Fruit fly (Drosophila melanogaster) whole organism, pupa: ENCODE data around the gene CG5026.
A peak's percentile ranks its signal among the peaks of the same experiment; 100 is the strongest.

Experiments
- CG10348 ChIP-seq: fragments of 200-800 bp; sonication (Bioruptor generic); IDR thresholded peaks from 2 replicates; pipeline ENCODE4 v1.3.6; 2022; ENCODE audit warnings: missing biosample characterization, missing genetic modification characterization
- CG12605 ChIP-seq: fragments of 200-800 bp; sonication (Bioruptor generic); IDR thresholded peaks from 2 replicates; pipeline ENCODE4 v1.3.6; 2022; ENCODE audit warnings: missing biosample characterization, missing genetic modification characterization
- CG13204 ChIP-seq: fragments of 200-800 bp; sonication (Bioruptor generic); optimal IDR thresholded peaks from 2 replicates; lab custom pipeline; 2018; ENCODE audit warnings: missing biosample characterization, mild to moderate bottlenecking, missing genetic modification characterization, moderate library complexity
- CG14655 ChIP-seq: fragments of 200-800 bp; sonication (Bioruptor generic); optimal IDR thresholded peaks from 3 replicates; lab custom pipeline; 2017; ENCODE audit warnings: mild to moderate bottlenecking, missing biosample characterization, missing genetic modification reagents, missing genetic modification characterization
- CG15710 ChIP-seq: fragments of 200-800 bp; sonication (Bioruptor generic); optimal IDR thresholded peaks from 2 replicates; lab custom pipeline; 2018; ENCODE audit warnings: missing biosample characterization, mild to moderate bottlenecking, missing genetic modification characterization, moderate library complexity
- CG17806 ChIP-seq: fragments of 200-800 bp; sonication (Bioruptor generic); optimal IDR thresholded peaks from 2 replicates; lab custom pipeline; 2018; ENCODE audit warnings: missing biosample characterization, mild to moderate bottlenecking, missing genetic modification characterization, moderate library complexity
- CG32121 ChIP-seq: fragments of 200-800 bp; sonication (Bioruptor generic); IDR thresholded peaks from 2 replicates; pipeline ENCODE4 v1.3.6; 2022; ENCODE audit warnings: missing biosample characterization, missing genetic modification characterization
- CG34367 ChIP-seq: fragments of 200-800 bp; sonication (Bioruptor generic); optimal IDR thresholded peaks from 2 replicates; lab custom pipeline; 2018; ENCODE audit warnings: missing biosample characterization, mild to moderate bottlenecking, missing genetic modification characterization
- CG4496 ChIP-seq: fragments of 200-800 bp; sonication (Bioruptor generic); IDR thresholded peaks from 3 replicates; pipeline ENCODE4 v1.3.6; 2022; ENCODE audit warnings: missing biosample characterization, missing genetic modification characterization
- CG8159 ChIP-seq: fragments of 200-800 bp; sonication (Bioruptor generic); optimal IDR thresholded peaks from 3 replicates; lab custom pipeline; 2018; ENCODE audit warnings: missing biosample characterization, mild to moderate bottlenecking, missing genetic modification characterization, moderate library complexity
- CG8301 ChIP-seq: fragments of 200-800 bp; sonication (Bioruptor generic); optimal IDR thresholded peaks from 2 replicates; lab custom pipeline; 2018; ENCODE audit warnings: missing biosample characterization, mild to moderate bottlenecking, missing genetic modification characterization
- CG9948 ChIP-seq: fragments of 200-800 bp; sonication (Bioruptor generic); optimal IDR thresholded peaks from 2 replicates; lab custom pipeline; 2018; ENCODE audit warnings: missing biosample characterization, mild to moderate bottlenecking, missing genetic modification characterization, moderate library complexity
- D1 ChIP-seq: fragments of 200-800 bp; sonication (Bioruptor generic); optimal IDR thresholded peaks from 2 replicates; lab custom pipeline; 2018; ENCODE audit warnings: missing biosample characterization, mild to moderate bottlenecking, missing genetic modification characterization, moderate library complexity
- EcR ChIP-seq: fragments of 200-800 bp; sonication (Bioruptor generic); optimal IDR thresholded peaks from 3 replicates; lab custom pipeline; 2019; ENCODE audit warnings: missing biosample characterization, missing genetic modification characterization, mild to moderate bottlenecking, moderate library complexity, missing genetic modification reagents
- Ets98B ChIP-seq: fragments of 200-800 bp; sonication (Bioruptor generic); IDR thresholded peaks from 2 replicates; pipeline ENCODE4 v1.3.6; 2022; ENCODE audit warnings: missing biosample characterization, missing genetic modification characterization
- Pif1A ChIP-seq: fragments of 200-800 bp; sonication (Bioruptor generic); optimal IDR thresholded peaks from 3 replicates; lab custom pipeline; 2016; ENCODE audit warnings: missing biosample characterization, missing genetic modification characterization
- Pif1B ChIP-seq: fragments of 200-800 bp; sonication (Bioruptor generic); optimal IDR thresholded peaks from 3 replicates; lab custom pipeline; 2016; ENCODE audit warnings: missing biosample characterization, missing genetic modification characterization
- Snoo ChIP-seq: fragments of 200-800 bp; sonication (Bioruptor generic); optimal IDR thresholded peaks from 3 replicates; lab custom pipeline; 2017; ENCODE audit warnings: missing biosample characterization, mild to moderate bottlenecking, missing genetic modification characterization, inconsistent platforms
- fd96Ca ChIP-seq: fragments of 200-800 bp; sonication (Bioruptor generic); IDR thresholded peaks from 3 replicates; pipeline ENCODE4 v1.3.6; 2022; ENCODE audit warnings: missing biosample characterization, missing genetic modification characterization
- gl ChIP-seq: fragments of 200-800 bp; sonication (Bioruptor generic); optimal IDR thresholded peaks from 2 replicates; lab custom pipeline; 2018; ENCODE audit warnings: missing biosample characterization, mild to moderate bottlenecking, missing genetic modification characterization
- rn ChIP-seq: fragments of 200-800 bp; sonication (Bioruptor generic); IDR thresholded peaks from 2 replicates; pipeline ENCODE4 v1.3.6; 2022; ENCODE audit warnings: missing biosample characterization, missing genetic modification characterization

Gene CG5026

DNA sequence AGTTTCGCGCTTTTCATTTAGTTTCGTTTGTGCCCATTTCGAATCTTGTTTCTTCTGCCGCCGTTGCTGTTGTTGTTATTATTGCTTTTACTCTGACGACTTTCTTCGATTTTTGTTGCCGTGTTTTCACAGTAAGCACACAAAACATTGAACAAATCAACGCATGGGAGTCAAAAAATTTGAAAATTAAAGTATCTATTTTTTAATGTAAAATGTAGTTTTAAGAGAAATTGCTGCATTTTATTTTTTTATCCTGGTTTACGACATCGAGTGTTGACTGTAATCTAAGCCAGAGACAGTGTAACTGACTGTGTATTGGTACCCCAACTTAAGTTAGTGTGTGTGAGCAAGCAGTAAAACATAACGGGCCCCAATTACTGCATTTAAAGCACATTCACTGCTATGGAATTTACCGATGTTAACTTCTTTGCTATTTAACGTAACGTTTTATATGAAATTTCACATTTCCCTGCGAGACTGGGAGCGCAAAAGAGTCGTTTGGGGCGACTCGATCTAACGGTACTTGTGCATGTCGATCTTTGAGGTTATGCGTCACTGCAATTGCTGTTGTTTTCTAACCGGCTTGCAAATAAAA, 27.9 kb downstream of the CG5026 start:
- peak; percentile 31 for TF ChIP-seq CG34367 (tag; lab: Kevin White, UChicago)
- TF ChIP-seq CG8159 = no peak
- TF ChIP-seq Ets98B (GFP tag; lab: Robert Waterston, UW) = peak; percentile 97
- peak; percentile 58 for TF ChIP-seq CG15710 (tag; lab: Kevin White, UChicago)
- TF ChIP-seq EcR = no peak
- peak; percentile 79 for TF ChIP-seq rn (GFP tag; lab: Robert Waterston, UW)
- peak; percentile 58 for TF ChIP-seq CG9948
- no peak for TF ChIP-seq CG13204 (GFP tag; lab: Kevin White, UChicago)
- peak; percentile 95 for TF ChIP-seq CG32121 (GFP tag; lab: Robert Waterston, UW)
- TF ChIP-seq CG10348 = peak; percentile 67
- TF ChIP-seq Pif1B = no peak
- peak; percentile 92 for TF ChIP-seq CG8301
- peak; percentile 94 for TF ChIP-seq CG4496
- TF ChIP-seq fd96Ca = peak; percentile 79; the same call in 2 of the 3 replicates
- TF ChIP-seq Snoo (tag; lab: Kevin White, UChicago) = peak; percentile 79
- peak; percentile 74 for TF ChIP-seq CG17806
- TF ChIP-seq gl (tag; lab: Kevin White, UChicago) = no peak
- no peak for TF ChIP-seq D1 (tag; lab: Kevin White, UChicago)
- TF ChIP-seq CG14655 (GFP tag; lab: Kevin White, UChicago) = no peak
- no peak for TF ChIP-seq Pif1A (GFP tag; lab: Kevin White, UChicago)
- peak; percentile 92 for TF ChIP-seq CG12605

DNA sequence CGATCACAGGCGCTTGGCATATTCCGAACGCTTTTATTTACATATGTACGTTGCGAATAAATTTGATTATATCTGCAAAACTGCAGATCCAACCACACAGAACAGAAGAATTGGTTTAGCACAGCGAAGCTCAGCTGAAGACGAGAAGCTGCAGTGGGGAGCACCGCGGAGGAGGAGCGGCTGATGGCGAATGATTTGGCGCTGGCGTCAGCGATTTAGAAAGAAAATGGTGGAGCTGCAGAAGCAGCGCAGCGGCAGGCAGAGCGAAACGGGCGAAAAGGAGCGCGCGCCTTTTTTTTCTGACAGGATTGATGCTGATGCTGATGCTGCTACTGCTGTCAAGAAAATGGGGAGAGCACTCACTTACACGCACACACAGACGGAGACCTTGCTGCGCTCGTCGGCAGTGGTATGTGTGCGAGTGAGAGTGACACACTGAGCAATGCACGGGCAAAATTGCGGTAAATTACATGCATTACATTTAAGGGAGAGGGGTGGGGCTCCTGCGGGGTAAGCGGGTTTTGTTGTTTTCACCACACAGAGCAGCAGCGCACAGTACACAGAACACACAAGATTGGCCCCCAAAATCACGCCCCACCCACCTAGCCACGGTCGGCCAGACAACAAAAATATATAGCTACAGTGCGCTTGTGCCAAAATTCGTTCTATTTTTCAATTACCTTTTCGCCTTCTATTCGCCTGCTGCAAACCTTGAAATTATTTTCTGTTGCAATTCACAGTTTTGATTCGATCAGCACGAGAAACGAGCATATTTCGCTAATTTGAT, 28.8 kb downstream of the CG5026 start:
- TF ChIP-seq CG13204 (GFP tag; lab: Kevin White, UChicago) (peak; percentile 85), Snoo (tag; lab: Kevin White, UChicago) (no peak), CG32121 (GFP tag; lab: Robert Waterston, UW) (peak; percentile 22; the same call in 1 of the 2 replicates), Ets98B (GFP tag; lab: Robert Waterston, UW) (peak; percentile 43; the same call in 1 of the 2 replicates), EcR (peak; percentile 23), gl (tag; lab: Kevin White, UChicago) (no peak), CG12605 (no peak)

DNA sequence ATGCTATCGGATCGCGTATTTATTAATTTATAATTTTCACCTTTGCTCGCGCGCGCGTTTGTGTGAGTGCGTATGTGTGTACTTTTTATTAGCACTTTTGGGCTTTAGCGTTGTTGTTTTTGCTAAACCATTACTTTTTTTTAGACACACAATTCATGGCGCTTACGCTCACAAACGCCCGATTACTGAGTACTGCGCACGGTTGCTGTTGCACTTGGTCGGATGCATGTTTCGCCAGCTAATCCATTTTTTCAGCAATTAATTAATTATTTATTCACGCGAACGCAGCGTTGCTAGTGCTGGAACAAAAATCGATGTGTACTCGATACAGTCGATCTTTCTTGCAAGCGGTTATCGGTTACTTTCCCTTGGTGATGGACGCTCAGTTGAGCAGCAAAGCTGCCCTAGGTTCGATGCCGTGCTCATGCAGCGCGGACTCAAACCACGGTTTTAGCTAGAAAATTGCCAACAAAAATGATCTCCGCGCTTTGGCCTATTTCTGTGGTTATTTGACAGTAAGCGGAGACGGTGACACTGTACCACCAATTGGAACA, 29.4 kb downstream of the CG5026 start, which contains the start of the genes smg and CG5087:
TSS of gene smg (minus strand) at position 304 of the 554 bp plus-strand sequence.
TSS of gene CG5087 (plus strand) at position 499 of the 554 bp plus-strand sequence.
- TF ChIP-seq CG32121 (GFP tag; lab: Robert Waterston, UW) = peak; percentile 22; the same call in 1 of the 2 replicates
- no peak for TF ChIP-seq CG9948
- TF ChIP-seq rn (GFP tag; lab: Robert Waterston, UW) = 0 out of 2 replicates have a peak, but pooled peaks have one; percentile 10
- no peak for TF ChIP-seq gl (tag; lab: Kevin White, UChicago)

DNA sequence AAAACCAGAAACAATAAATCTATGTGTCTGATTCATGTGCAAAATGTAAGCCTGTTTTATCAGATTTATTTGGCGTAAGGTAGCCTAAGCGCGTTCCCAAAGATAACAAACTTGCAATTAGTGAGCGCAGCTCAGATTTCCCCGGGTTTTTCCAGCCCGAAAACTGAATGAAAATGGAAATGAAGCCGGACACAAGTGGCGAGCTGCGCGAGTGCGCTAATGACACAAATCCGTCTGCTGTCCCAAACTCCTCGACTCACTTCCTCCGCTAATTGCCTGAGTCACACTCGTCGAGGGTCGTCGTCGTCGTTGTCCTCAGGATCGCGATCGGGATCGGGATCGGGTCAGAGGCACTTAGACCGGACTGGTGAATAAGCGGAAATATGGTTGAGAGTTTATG, 34.2 kb downstream of the CG5026 start:
- no peak for TF ChIP-seq D1 (tag; lab: Kevin White, UChicago)
- TF ChIP-seq CG32121 (GFP tag; lab: Robert Waterston, UW) = no peak
- TF ChIP-seq CG9948 = no peak
- no peak for TF ChIP-seq CG12605
- no peak for TF ChIP-seq CG34367 (tag; lab: Kevin White, UChicago)
- no peak for TF ChIP-seq CG13204 (GFP tag; lab: Kevin White, UChicago)

DNA sequence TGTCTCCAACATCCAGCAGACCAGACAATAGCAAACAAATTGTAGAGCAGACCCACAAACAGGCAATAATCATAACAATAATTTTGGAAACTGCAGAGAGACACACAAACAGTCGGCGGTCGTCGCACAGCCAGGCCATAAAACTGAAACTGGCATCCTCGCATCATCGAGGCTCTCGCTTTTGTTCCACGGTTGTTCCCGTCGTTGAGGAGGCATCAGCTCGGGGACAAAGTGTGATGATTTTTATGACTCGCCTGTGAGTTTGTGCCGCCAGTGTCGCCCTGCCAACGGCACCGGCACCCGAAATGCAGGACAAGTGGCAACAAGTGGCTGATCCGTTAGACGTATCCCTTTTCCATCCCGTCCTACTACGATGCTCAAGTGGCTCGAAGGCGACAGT, 35.0 kb downstream of the CG5026 start:
- TF ChIP-seq CG9948 = no peak
- no peak for TF ChIP-seq gl (tag; lab: Kevin White, UChicago)
- TF ChIP-seq CG10348 = no peak
- no peak for TF ChIP-seq CG13204 (GFP tag; lab: Kevin White, UChicago)
- no peak for TF ChIP-seq CG17806
- no peak for TF ChIP-seq CG8301

DNA sequence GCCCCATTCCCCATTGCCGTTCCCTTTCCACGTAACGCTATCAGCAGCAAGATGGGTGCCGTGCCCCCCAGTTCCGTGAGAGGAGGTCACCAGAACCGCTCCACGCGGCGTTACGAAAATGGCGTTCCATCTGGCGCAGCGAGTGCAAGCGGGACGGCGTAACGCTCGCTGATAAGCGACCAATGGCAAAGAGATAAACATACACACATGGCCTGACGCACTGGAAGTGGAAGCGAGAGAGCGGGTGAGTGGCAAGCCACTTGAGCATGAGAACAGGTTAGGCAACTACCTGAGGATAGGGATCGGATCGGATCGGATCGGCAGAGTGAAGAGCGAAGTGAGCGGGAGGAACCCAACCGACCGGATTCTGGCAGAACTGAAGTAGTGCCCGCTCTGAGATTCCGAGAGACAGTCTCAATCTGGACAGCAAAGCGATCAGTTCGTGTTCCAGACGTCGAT, 36.5 kb downstream of the CG5026 start, which contains the start of gene Doc3:
TSS of gene Doc3 (plus strand) at position 409 of the 459 bp plus-strand sequence.
- TF ChIP-seq gl (tag; lab: Kevin White, UChicago) (peak; percentile 6), CG4496 (0 out of 3 replicates have a peak, but pooled peaks have one; percentile 25), CG8159 (no peak), EcR (peak; percentile 70), Snoo (tag; lab: Kevin White, UChicago) (no peak), CG13204 (GFP tag; lab: Kevin White, UChicago) (peak; percentile 38), Pif1B (no peak), CG9948 (no peak), Ets98B (GFP tag; lab: Robert Waterston, UW) (0 out of 2 replicates have a peak, but pooled peaks have one; percentile 22), CG10348 (no peak), fd96Ca (no peak)
- TF ChIP-seq, all 21 proteins: peak for 5
